Worm (Caenorhabditis elegans): ENCODE measurements around the gene F44D12.2.

The F44D12.2 gene

DNA sequence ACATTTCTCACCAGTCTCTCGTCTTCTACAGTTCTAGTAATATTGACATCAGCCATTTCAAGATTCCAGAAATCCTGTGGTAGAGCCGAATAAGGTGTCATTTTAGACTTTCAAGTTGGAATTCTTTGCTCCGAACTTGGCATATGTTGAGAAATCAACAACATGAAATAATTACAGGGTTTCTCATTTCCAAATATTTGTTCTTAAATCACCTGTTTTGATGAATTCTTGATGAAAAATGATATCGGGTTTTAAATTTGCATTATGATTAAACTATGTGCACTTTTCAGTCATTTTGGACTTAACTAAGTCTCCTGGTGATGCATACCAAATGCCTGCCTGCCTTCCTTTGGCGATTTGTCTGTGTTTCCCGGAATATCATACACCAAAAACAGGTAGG lies 36.0 kb upstream of the F44D12.2 start, which contains the start of gene srv-12:
Gene srv-12 (minus strand): TSS at position 101 of the 400 bp plus-strand sequence.
- no peak for TF ChIP-seq hmg-4 (GFP tag; optimal IDR thresholded peaks at IDR 0.05)

DNA sequence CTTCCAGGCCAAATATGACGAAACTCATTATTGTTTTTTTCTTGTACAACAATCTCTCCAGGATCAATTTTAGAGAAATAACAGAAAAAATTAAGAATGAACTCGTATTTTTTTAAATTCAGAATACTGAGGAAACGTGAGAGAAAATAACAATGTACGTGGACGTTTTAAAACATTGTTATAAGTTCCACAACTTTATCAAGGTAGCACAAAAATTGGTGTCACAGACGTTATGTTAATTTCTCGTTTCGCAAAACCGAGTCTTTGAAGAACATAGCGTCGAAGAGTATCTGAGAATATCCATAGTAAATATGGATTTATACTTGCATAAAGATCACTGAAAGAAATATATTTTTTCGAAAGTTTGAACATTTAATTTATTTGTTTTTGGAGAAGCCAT lies 33.6 kb upstream of the F44D12.2 start, which contains the start of gene T04B2.8:
Gene T04B2.8 (minus strand): TSS at position 101 of the 400 bp plus-strand sequence.
- TF ChIP-seq sea-1 (GFP tag; conservative IDR thresholded peaks at IDR 0.05) (no peak), ceh-13 (GFP tag; optimal IDR thresholded peaks at IDR 0.05) (no peak), hmg-4 (GFP tag; optimal IDR thresholded peaks at IDR 0.05) (no peak), pes-1 (GFP tag; IDR thresholded peaks at IDR 0.05) (no peak), ets-7 (tag; optimal IDR thresholded peaks at IDR 0.05) (no peak), tbx-11 (GFP tag; IDR thresholded peaks at IDR 0.05) (no peak), flt-1 (GFP tag; IDR thresholded peaks at IDR 0.05) (no peak), tbx-37 (GFP tag; conservative IDR thresholded peaks at IDR 0.05) (no peak), F13C5.2 (tag; optimal IDR thresholded peaks at IDR 0.05) (no peak), hmbx-1 (tag; optimal IDR thresholded peaks at IDR 0.05) (no peak), scrt-1 (GFP tag; IDR thresholded peaks at IDR 0.05) (no peak), aly-1 (tag; optimal IDR thresholded peaks at IDR 0.05) (no peak), ama-1 (optimal IDR thresholded peaks at IDR 0.05) (no peak), B0310.2 (tag; optimal IDR thresholded peaks at IDR 0.05) (no peak), hnd-1 (tag; optimal IDR thresholded peaks at IDR 0.05) (no peak), tra-4 (tag; optimal IDR thresholded peaks at IDR 0.05) (no peak), ceh-36 (tag; optimal IDR thresholded peaks at IDR 0.05) (no peak)

DNA sequence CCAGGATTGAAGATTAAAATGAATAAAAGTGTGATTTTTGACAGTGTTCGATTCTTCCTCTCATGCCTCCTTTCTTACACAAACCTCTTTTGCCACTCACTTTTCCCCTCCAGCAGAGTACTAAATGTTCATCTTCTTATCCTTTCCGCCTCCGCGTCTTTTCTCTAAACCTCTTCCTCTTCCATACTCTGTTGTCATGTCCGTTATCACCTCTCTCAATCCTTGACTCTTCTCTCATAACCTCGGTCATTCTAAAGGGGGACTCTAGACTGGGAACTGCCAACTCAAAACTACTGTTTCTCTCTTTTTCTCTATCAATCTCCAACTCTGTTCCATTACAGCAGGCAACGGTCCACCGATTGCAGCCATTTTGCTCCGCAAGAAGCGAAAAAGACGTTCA lies 30.7 kb upstream of the F44D12.2 start:
- TF ChIP-seq aly-1 (tag; optimal IDR thresholded peaks at IDR 0.05) (no peak), ceh-36 (tag; optimal IDR thresholded peaks at IDR 0.05) (no peak), pes-1 (GFP tag; IDR thresholded peaks at IDR 0.05) (no peak), B0310.2 (tag; optimal IDR thresholded peaks at IDR 0.05) (no peak), scrt-1 (GFP tag; IDR thresholded peaks at IDR 0.05) (no peak), ceh-13 (GFP tag; optimal IDR thresholded peaks at IDR 0.05) (no peak), tbx-37 (GFP tag; conservative IDR thresholded peaks at IDR 0.05) (no peak), tbx-11 (GFP tag; IDR thresholded peaks at IDR 0.05) (no peak)

DNA sequence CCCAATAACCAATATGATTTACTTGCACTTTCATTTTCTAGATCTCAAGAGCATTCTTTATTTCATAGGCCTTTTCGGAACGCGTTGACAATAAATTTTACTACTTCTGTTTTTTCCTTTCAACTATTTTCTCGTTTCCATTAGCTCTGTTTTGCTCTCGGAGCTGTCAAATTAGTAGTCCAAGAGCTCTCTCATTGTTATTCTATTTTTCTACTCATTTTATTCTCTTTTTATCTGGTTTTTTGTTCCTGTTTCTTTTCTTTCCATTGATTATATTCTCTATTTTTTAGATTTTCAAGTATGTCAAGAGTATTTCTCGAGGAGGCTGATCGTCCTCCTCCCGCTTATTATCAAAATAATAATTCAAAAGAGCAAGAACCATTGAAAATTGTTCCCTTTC lies 29.6 kb upstream of the F44D12.2 start, which contains the start of gene T04B2.3:
Gene T04B2.3 (plus strand): TSS at position 301 of the 400 bp plus-strand sequence.
- TF ChIP-seq B0310.2 (tag; optimal IDR thresholded peaks at IDR 0.05) (no peak), aly-1 (tag; optimal IDR thresholded peaks at IDR 0.05) (no peak), hmg-4 (GFP tag; optimal IDR thresholded peaks at IDR 0.05) (no peak), sea-1 (GFP tag; conservative IDR thresholded peaks at IDR 0.05) (no peak), hnd-1 (tag; optimal IDR thresholded peaks at IDR 0.05) (no peak), tbx-37 (GFP tag; conservative IDR thresholded peaks at IDR 0.05) (no peak), scrt-1 (GFP tag; IDR thresholded peaks at IDR 0.05) (no peak), tbx-11 (GFP tag; IDR thresholded peaks at IDR 0.05) (no peak), flt-1 (GFP tag; IDR thresholded peaks at IDR 0.05) (no peak), F13C5.2 (tag; optimal IDR thresholded peaks at IDR 0.05) (no peak), ama-1 (optimal IDR thresholded peaks at IDR 0.05) (no peak), ceh-13 (GFP tag; optimal IDR thresholded peaks at IDR 0.05) (no peak), ets-7 (tag; optimal IDR thresholded peaks at IDR 0.05) (no peak)

DNA sequence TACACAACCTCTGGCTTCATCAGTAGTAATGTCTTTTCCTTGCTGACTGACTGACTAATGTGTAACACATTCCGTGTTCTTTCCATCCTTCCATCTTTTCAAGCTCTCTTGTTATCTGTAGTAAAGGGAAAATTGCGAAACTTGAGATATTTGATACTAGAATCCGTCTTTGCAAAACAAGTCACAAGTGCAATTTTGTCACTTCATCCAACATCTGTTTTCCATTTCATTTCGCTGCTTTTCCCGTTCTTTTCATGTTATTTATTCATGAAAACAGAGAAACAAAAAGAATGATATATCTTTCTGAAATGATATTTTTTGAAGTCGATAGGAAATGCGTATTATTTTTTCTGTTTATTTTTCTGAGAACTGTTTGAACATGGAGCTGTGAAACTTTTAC lies 28.5 kb upstream of the F44D12.2 start:
- TF ChIP-seq tbx-37 (GFP tag; conservative IDR thresholded peaks at IDR 0.05) (no peak), tbx-11 (GFP tag; IDR thresholded peaks at IDR 0.05) (no peak), aly-1 (tag; optimal IDR thresholded peaks at IDR 0.05) (no peak), hmbx-1 (tag; optimal IDR thresholded peaks at IDR 0.05) (no peak), ama-1 (optimal IDR thresholded peaks at IDR 0.05) (no peak), scrt-1 (GFP tag; IDR thresholded peaks at IDR 0.05) (no peak), ceh-13 (GFP tag; optimal IDR thresholded peaks at IDR 0.05) (no peak), hmg-4 (GFP tag; optimal IDR thresholded peaks at IDR 0.05) (no peak), pes-1 (GFP tag; IDR thresholded peaks at IDR 0.05) (no peak), tra-4 (tag; optimal IDR thresholded peaks at IDR 0.05) (no peak), F13C5.2 (tag; optimal IDR thresholded peaks at IDR 0.05) (no peak), ceh-36 (tag; optimal IDR thresholded peaks at IDR 0.05) (no peak), flt-1 (GFP tag; IDR thresholded peaks at IDR 0.05) (no peak), hnd-1 (tag; optimal IDR thresholded peaks at IDR 0.05) (no peak), ets-7 (tag; optimal IDR thresholded peaks at IDR 0.05) (no peak), sea-1 (GFP tag; conservative IDR thresholded peaks at IDR 0.05) (no peak)

DNA sequence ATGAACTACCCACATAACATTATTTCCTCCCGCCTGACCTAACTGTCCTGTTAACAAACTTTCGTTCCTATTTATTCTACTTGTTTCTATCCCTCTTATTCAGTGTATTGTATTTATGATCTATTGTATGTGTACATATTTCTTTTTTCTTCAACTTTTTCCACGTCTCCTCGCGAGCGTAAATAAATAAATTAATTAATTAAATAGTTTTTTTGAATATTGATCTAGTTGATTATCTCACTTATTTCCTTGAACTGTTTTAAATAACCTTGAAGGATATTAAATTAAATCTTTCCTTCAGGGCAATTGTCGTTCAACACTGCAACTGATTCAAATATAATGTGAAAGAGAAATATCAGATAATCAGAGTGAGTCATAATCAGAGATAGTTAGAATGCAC lies 25.3 kb upstream of the F44D12.2 start, which contains the start of gene frk-1:
Gene frk-1 (plus strand): TSS at position 301 of the 400 bp plus-strand sequence.
- TF ChIP-seq ama-1 (optimal IDR thresholded peaks at IDR 0.05) (no peak), tbx-11 (GFP tag; IDR thresholded peaks at IDR 0.05) (no peak), hmg-4 (GFP tag; optimal IDR thresholded peaks at IDR 0.05) (no peak), ceh-13 (GFP tag; optimal IDR thresholded peaks at IDR 0.05) (no peak), aly-1 (tag; optimal IDR thresholded peaks at IDR 0.05) (no peak), pes-1 (GFP tag; IDR thresholded peaks at IDR 0.05) (no peak), ceh-36 (tag; optimal IDR thresholded peaks at IDR 0.05) (no peak), tra-4 (tag; optimal IDR thresholded peaks at IDR 0.05) (no peak), tbx-37 (GFP tag; conservative IDR thresholded peaks at IDR 0.05) (no peak)

DNA sequence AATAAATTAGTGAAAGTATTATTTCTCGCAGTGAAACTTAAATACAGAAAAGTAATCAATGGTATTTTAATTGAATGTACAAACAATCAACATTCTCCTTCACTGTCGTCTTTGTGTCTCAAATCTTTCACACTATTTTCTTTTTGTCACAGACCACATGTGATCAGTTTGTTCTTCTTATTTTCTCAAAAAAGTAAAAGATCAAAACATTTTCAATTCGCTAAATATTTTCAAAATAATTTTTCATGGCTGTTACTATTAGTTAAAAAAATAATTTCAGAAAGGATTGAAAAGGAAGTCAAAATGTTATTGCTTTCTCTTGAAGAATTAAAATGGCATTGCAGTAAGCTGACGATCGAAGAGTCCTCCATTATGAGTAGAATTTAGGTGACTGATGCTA lies 23.3 kb upstream of the F44D12.2 start, which contains the start of gene dhs-31:
Gene dhs-31 (minus strand): TSS at position 101 of the 400 bp plus-strand sequence.
- TF ChIP-seq tra-4 (tag; optimal IDR thresholded peaks at IDR 0.05), result no peak
- TF ChIP-seq F13C5.2 (tag; optimal IDR thresholded peaks at IDR 0.05), result no peak
- TF ChIP-seq hmg-4 (GFP tag; optimal IDR thresholded peaks at IDR 0.05), result no peak
- TF ChIP-seq B0310.2 (tag; optimal IDR thresholded peaks at IDR 0.05), result no peak
- TF ChIP-seq tbx-37 (GFP tag; conservative IDR thresholded peaks at IDR 0.05), result no peak

DNA sequence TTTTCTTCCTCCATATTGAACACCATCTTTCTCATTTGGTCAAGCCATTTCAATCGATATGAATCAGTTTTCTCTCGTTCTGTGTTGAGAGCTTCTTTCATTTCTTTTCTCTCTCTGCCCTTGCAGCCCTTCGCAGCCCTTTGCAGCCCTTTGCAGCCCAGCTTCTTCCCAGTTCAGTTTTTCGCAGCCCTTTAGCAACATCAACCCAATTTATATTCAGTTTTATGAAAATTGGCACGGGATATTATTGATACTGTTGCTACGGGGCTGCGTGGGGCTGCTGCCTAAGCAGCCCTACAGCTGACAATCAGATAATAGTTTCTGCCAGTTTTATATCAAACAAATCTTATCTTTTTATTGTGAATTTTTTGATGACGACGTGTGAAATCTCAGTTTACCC lies 19.4 kb upstream of the F44D12.2 start, which contains the start of gene F44D12.10:
Gene F44D12.10 (minus strand): TSS at position 101 of the 400 bp plus-strand sequence.
- no peak for TF ChIP-seq B0310.2 (tag; optimal IDR thresholded peaks at IDR 0.05)
- TF ChIP-seq aly-1 (tag; optimal IDR thresholded peaks at IDR 0.05), result no peak
- TF ChIP-seq hmg-4 (GFP tag; optimal IDR thresholded peaks at IDR 0.05), result no peak
- TF ChIP-seq scrt-1 (GFP tag; IDR thresholded peaks at IDR 0.05), result no peak
- TF ChIP-seq ets-7 (tag; optimal IDR thresholded peaks at IDR 0.05), result no peak
- TF ChIP-seq tbx-37 (GFP tag; conservative IDR thresholded peaks at IDR 0.05), result no peak
- no peak for TF ChIP-seq hnd-1 (tag; optimal IDR thresholded peaks at IDR 0.05)
- TF ChIP-seq hmbx-1 (tag; optimal IDR thresholded peaks at IDR 0.05), result no peak
- no peak for TF ChIP-seq ama-1 (optimal IDR thresholded peaks at IDR 0.05)
- TF ChIP-seq tra-4 (tag; optimal IDR thresholded peaks at IDR 0.05), result no peak

All from whole organism, early embryonic.